Fruit fly (Drosophila melanogaster): ENCODE data around the gene Atg101.

Gene Atg101

DNA sequence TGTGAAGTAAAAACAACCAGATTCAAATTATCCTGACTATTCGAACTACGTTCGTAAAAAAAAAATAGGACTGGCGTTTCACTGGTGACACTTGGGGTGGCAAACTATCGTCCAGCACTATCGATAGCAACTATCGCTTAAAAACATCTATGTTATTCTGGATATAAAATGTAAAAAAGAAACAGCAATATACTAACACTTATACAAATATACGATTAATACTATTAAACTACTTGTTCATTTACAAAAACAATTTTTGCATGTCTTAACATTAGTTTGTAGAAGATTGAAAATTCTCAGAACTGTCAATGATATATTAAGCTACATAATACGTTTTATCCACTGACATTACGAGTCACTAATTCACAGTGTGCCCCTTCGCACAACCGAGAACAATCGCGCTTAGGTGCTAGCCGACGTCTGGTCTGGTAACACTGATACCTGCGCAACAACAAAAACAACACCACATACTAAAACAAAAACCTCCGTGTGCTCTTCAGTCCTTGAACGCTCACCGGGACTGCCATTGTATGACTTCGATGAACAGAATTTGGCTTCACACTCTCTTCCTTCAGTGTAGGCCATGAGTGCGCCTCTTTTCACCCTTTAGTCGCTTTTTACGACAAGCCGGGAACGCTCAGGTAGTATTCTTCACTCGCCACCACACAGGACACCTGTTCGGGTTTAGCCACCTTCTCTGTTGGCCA, 7.9 kb upstream of the Atg101 start, which contains the start of gene CG18259 (continued):
- no peak for TF ChIP-seq pnt (GFP tag; optimal IDR thresholded peaks at IDR 0.05)
- no peak for TF ChIP-seq CG10543 (GFP tag; optimal IDR thresholded peaks at IDR 0.05)
- peak; percentile 12 for TF ChIP-seq ftz-f1 (GFP tag; optimal IDR thresholded peaks at IDR 0.05)
- TF ChIP-seq CG12104 (GFP tag; optimal IDR thresholded peaks at IDR 0.05), result no peak
- no peak for TF ChIP-seq trh (GFP tag; optimal IDR thresholded peaks at IDR 0.05)
- no peak for TF ChIP-seq CG4854 (GFP tag; optimal IDR thresholded peaks at IDR 0.05)
- TF ChIP-seq CG4360 (GFP tag; IDR thresholded peaks at IDR 0.05), result peak; percentile 82
- TF ChIP-seq bab2 (GFP tag; optimal IDR thresholded peaks at IDR 0.05), result no peak
- TF ChIP-seq Spps (tag; optimal IDR thresholded peaks at IDR 0.05), result no peak
- TF ChIP-seq tap (tag; optimal IDR thresholded peaks at IDR 0.05), result no peak
- no peak for TF ChIP-seq CG43689 (GFP tag; IDR thresholded peaks at IDR 0.05)
- 0 out of 2 replicates have a peak, but pooled peaks have one; percentile 38 for TF ChIP-seq nerfin-2 (GFP tag; IDR thresholded peaks at IDR 0.05; ENCODE audit: partially characterized antibody)
- TF ChIP-seq CTCF (GFP tag; optimal IDR thresholded peaks at IDR 0.05), result no peak
- TF ChIP-seq CG8944 (GFP tag; optimal IDR thresholded peaks at IDR 0.05), result no peak
- no peak for TF ChIP-seq D (optimal IDR thresholded peaks at IDR 0.05)
- no peak for TF ChIP-seq D (GFP tag; optimal IDR thresholded peaks at IDR 0.05)
- TF ChIP-seq Rx (GFP tag; IDR thresholded peaks at IDR 0.05), result no peak
- peak; percentile 35 for TF ChIP-seq CG12391 (tag; optimal IDR thresholded peaks at IDR 0.05)
- no peak for TF ChIP-seq twi (tag; optimal IDR thresholded peaks at IDR 0.05)
- TF ChIP-seq cwo (GFP tag; optimal IDR thresholded peaks at IDR 0.05), result no peak
- peak; percentile 35 for TF ChIP-seq trem (tag; optimal IDR thresholded peaks at IDR 0.05)
- no peak for TF ChIP-seq dpn (GFP tag; optimal IDR thresholded peaks at IDR 0.05)
- TF ChIP-seq CG7928 (GFP tag; optimal IDR thresholded peaks at IDR 0.05), result no peak
- no peak for TF ChIP-seq CG2678 (tag; optimal IDR thresholded peaks at IDR 0.05)
- TF ChIP-seq Ravus (GFP tag; IDR thresholded peaks at IDR 0.05), result no peak
- no peak for TF ChIP-seq cg (GFP tag; optimal IDR thresholded peaks at IDR 0.05)
- TF ChIP-seq ci (GFP tag; IDR thresholded peaks at IDR 0.05), result no peak
- TF ChIP-seq CG2875 (GFP tag; optimal IDR thresholded peaks at IDR 0.05), result no peak
- TF ChIP-seq E2f1 (GFP tag; IDR thresholded peaks at IDR 0.05), result no peak
- TF ChIP-seq dmrt11E (tag; optimal IDR thresholded peaks at IDR 0.05), result no peak
- TF ChIP-seq CG6175 (GFP tag; IDR thresholded peaks at IDR 0.05), result no peak
- TF ChIP-seq nmo (GFP tag; optimal IDR thresholded peaks at IDR 0.05), result peak; percentile 69
- no peak for TF ChIP-seq Usf (GFP tag; optimal IDR thresholded peaks at IDR 0.05)
- no peak for TF ChIP-seq stc (GFP tag; IDR thresholded peaks at IDR 0.05)
- TF ChIP-seq CG9797 (GFP tag; optimal IDR thresholded peaks at IDR 0.05), result peak; percentile 76
- no peak for TF ChIP-seq CG17912 (GFP tag; optimal IDR thresholded peaks at IDR 0.05)
- no peak for TF ChIP-seq zf30C (GFP tag; optimal IDR thresholded peaks at IDR 0.05)
- TF ChIP-seq btn (GFP tag; optimal IDR thresholded peaks at IDR 0.05), result no peak
- TF ChIP-seq Dbx (GFP tag; IDR thresholded peaks at IDR 0.05), result no peak
- TF ChIP-seq esg (GFP tag; conservative IDR thresholded peaks at IDR 0.05), result no peak
- no peak for TF ChIP-seq D19A (tag; optimal IDR thresholded peaks at IDR 0.05)
- TF ChIP-seq Doc2 (GFP tag; IDR thresholded peaks at IDR 0.05), result no peak
- no peak for TF ChIP-seq zfh1 (GFP tag; IDR thresholded peaks at IDR 0.05)
- no peak for TF ChIP-seq PHDP (tag; optimal IDR thresholded peaks at IDR 0.05)
- peak; percentile 91 for TF ChIP-seq CG16813 (GFP tag; IDR thresholded peaks at IDR 0.05; ENCODE audit: partially characterized antibody)
- no peak for TF ChIP-seq z (GFP tag; IDR thresholded peaks at IDR 0.05)
- TF ChIP-seq CG8359 (GFP tag; optimal IDR thresholded peaks at IDR 0.05; ENCODE audit: borderline replicate concordance), result no peak
- TF ChIP-seq CG2199 (GFP tag; IDR thresholded peaks at IDR 0.05), result no peak
- TF ChIP-seq CG3726 (GFP tag; IDR thresholded peaks at IDR 0.05), result no peak
- TF ChIP-seq CG10431 (GFP tag; optimal IDR thresholded peaks at IDR 0.05), result no peak
- TF ChIP-seq Jarid2 (GFP tag; optimal IDR thresholded peaks at IDR 0.05), result no peak
